Fruit fly (Drosophila melanogaster) whole organism, embryonic: ENCODE data around the gene Sld5.

ENCODE experiments used
- Bgb ChIP-seq: fragments of 200-800 bp; sonication (Bioruptor generic); IDR thresholded peaks from 2 replicates; pipeline ENCODE4 v1.3.6; 2022; ENCODE audit warnings: missing biosample characterization, missing genetic modification characterization; ENCODE audit not compliant: partially characterized antibody
- C15 ChIP-seq: fragments of 200-800 bp; sonication (Bioruptor generic); IDR thresholded peaks from 3 replicates; pipeline ENCODE4 v1.3.6; 2022; ENCODE audit warnings: missing biosample characterization, missing genetic modification characterization
- CG10147 ChIP-seq: fragments of 200-800 bp; sonication (Bioruptor generic); optimal IDR thresholded peaks from 2 replicates; lab custom pipeline; 2019; ENCODE audit warnings: missing biosample characterization, mild to moderate bottlenecking, missing genetic modification characterization, moderate library complexity
- CG10654 ChIP-seq: fragments of 200-800 bp; sonication (Bioruptor generic); optimal IDR thresholded peaks from 2 replicates; lab custom pipeline; 2016; ENCODE audit warnings: missing biosample characterization, missing genetic modification characterization
- CG15696 ChIP-seq: fragments of 200-800 bp; sonication (Bioruptor generic); optimal IDR thresholded peaks from 2 replicates; lab custom pipeline; 2019; ENCODE audit warnings: missing biosample characterization, mild to moderate bottlenecking, missing genetic modification characterization, moderate library complexity
- CG1603 ChIP-seq: fragments of 200-800 bp; sonication (Bioruptor generic); optimal IDR thresholded peaks from 2 replicates; lab custom pipeline; 2019; ENCODE audit warnings: missing biosample characterization, mild to moderate bottlenecking, missing genetic modification characterization, moderate library complexity
- CG16779 ChIP-seq: fragments of 200-800 bp; sonication (Bioruptor generic); IDR thresholded peaks from 2 replicates; pipeline ENCODE4 v1.3.6; 2022; ENCODE audit warnings: missing biosample characterization, missing genetic modification characterization
- CG16863 ChIP-seq: fragments of 200-800 bp; sonication (Bioruptor generic); optimal IDR thresholded peaks from 3 replicates; lab custom pipeline; 2016; ENCODE audit warnings: missing biosample characterization, missing genetic modification characterization
- CG2875 ChIP-seq: fragments of 200-800 bp; sonication (Bioruptor generic); optimal IDR thresholded peaks from 2 replicates; lab custom pipeline; 2017; ENCODE audit warnings: missing biosample characterization, mild to moderate bottlenecking, missing genetic modification characterization, missing genetic modification reagents
- CG30431 ChIP-seq: fragments of 200-800 bp; sonication (Bioruptor generic); optimal IDR thresholded peaks from 2 replicates; lab custom pipeline; 2017; ENCODE audit warnings: missing biosample characterization, missing genetic modification characterization
- CG32767 ChIP-seq: fragments of 200-800 bp; sonication (Bioruptor generic); IDR thresholded peaks from 2 replicates; pipeline ENCODE4 v1.3.6; 2022; ENCODE audit warnings: missing biosample characterization, missing genetic modification characterization
- CG34422 ChIP-seq: fragments of 200-800 bp; sonication (Bioruptor generic); IDR thresholded peaks from 3 replicates; pipeline ENCODE4 v1.3.6; 2022; ENCODE audit warnings: missing biosample characterization, missing genetic modification characterization
- CG3838 ChIP-seq: fragments of 200-800 bp; sonication (Bioruptor generic); optimal IDR thresholded peaks from 3 replicates; lab custom pipeline; 2016; ENCODE audit warnings: missing biosample characterization, missing genetic modification characterization
- CG7745 ChIP-seq: fragments of 200-800 bp; sonication (Bioruptor generic); optimal IDR thresholded peaks from 2 replicates; lab custom pipeline; 2018; ENCODE audit warnings: missing biosample characterization, mild to moderate bottlenecking, missing genetic modification characterization, moderate library complexity
- CG7928 ChIP-seq: fragments of 200-800 bp; sonication (Bioruptor generic); optimal IDR thresholded peaks from 2 replicates; lab custom pipeline; 2017; ENCODE audit warnings: missing biosample characterization, mild to moderate bottlenecking, missing genetic modification characterization
- CG8388 ChIP-seq: fragments of 200-800 bp; sonication (Bioruptor generic); optimal IDR thresholded peaks from 2 replicates; lab custom pipeline; 2019; ENCODE audit warnings: missing biosample characterization, mild to moderate bottlenecking, missing genetic modification characterization, moderate library complexity
- Dfd ChIP-seq, 2 experiments: fragments of >200 bp; optimal IDR thresholded peaks; 2 replicates each; lab custom pipeline; 2017; ENCODE audit warnings: missing biosample characterization in 2 of 2, missing genetic modification characterization in 2 of 2
- Doc3 ChIP-seq: fragments of 200-800 bp; sonication (Bioruptor generic); IDR thresholded peaks from 3 replicates; pipeline ENCODE4 v1.3.6; 2022; ENCODE audit warnings: missing biosample characterization, missing genetic modification characterization; ENCODE audit not compliant: partially characterized antibody
- H15 ChIP-seq: fragments of 200-800 bp; sonication (Bioruptor generic); IDR thresholded peaks from 3 replicates; pipeline ENCODE4 v1.3.6; 2022; ENCODE audit warnings: missing biosample characterization, missing genetic modification characterization
- HLHmδ ChIP-seq: fragments of 200-800 bp; sonication (Bioruptor generic); optimal IDR thresholded peaks from 2 replicates; lab custom pipeline; 2018; ENCODE audit warnings: missing biosample characterization, mild to moderate bottlenecking, missing genetic modification characterization, moderate library complexity
- Hr78 ChIP-seq, 2 experiments: fragments of 200-800 bp in 1 of 2; fragments of >200 bp in 1 of 2; sonication (Bioruptor generic) in 1 of 2; optimal IDR thresholded peaks; 2 replicates each; lab custom pipeline; 2017 to 2019; ENCODE audit warnings: missing biosample characterization in 2 of 2, missing genetic modification characterization in 2 of 2, mild to moderate bottlenecking in 1 of 2, moderate library complexity in 1 of 2
- Kr ChIP-seq: fragments of 200-800 bp; sonication (Bioruptor generic); optimal IDR thresholded peaks from 2 replicates; lab custom pipeline; 2017; ENCODE audit warnings: missing biosample characterization, mild to moderate bottlenecking, missing genetic modification characterization
- Lim3 ChIP-seq: fragments of 200-800 bp; sonication (Bioruptor generic); IDR thresholded peaks from 2 replicates; pipeline ENCODE4 v1.3.6; 2022; ENCODE audit warnings: missing biosample characterization, missing genetic modification characterization
- Neu2 ChIP-seq: fragments of 200-800 bp; sonication (Bioruptor generic); optimal IDR thresholded peaks from 3 replicates; lab custom pipeline; 2016; ENCODE audit warnings: missing biosample characterization, missing genetic modification characterization, borderline replicate concordance
- Poxn ChIP-seq: fragments of 200-800 bp; sonication (Bioruptor generic); IDR thresholded peaks from 2 replicates; pipeline ENCODE4 v1.3.6; 2022; ENCODE audit warnings: missing biosample characterization, missing genetic modification characterization
- Rx ChIP-seq: fragments of 200-800 bp; sonication (Bioruptor generic); IDR thresholded peaks from 2 replicates; pipeline ENCODE4 v1.3.6; 2022; ENCODE audit warnings: missing biosample characterization, missing genetic modification characterization
- Usf ChIP-seq: fragments of 200-800 bp; sonication (Bioruptor generic); optimal IDR thresholded peaks from 2 replicates; lab custom pipeline; 2017; ENCODE audit warnings: missing genotype, missing biosample characterization, missing genetic modification characterization
- ash1 ChIP-seq: fragments of 200-800 bp; sonication (Bioruptor generic); optimal IDR thresholded peaks from 2 replicates; lab custom pipeline; 2018; ENCODE audit warnings: missing biosample characterization, mild to moderate bottlenecking, missing genetic modification characterization
- bbx ChIP-seq: fragments of 200-800 bp; sonication (Bioruptor generic); IDR thresholded peaks from 2 replicates; pipeline ENCODE4 v1.3.6; 2022; ENCODE audit warnings: missing biosample characterization, missing genetic modification characterization; ENCODE audit not compliant: partially characterized antibody
- bigmax ChIP-seq: fragments of 200-800 bp; sonication (Bioruptor generic); optimal IDR thresholded peaks from 2 replicates; lab custom pipeline; 2018; ENCODE audit warnings: missing biosample characterization, mild to moderate bottlenecking, missing genetic modification characterization
- cato ChIP-seq: fragments of 200-800 bp; sonication (Bioruptor generic); optimal IDR thresholded peaks from 2 replicates; lab custom pipeline; 2016; ENCODE audit warnings: missing biosample characterization, missing genetic modification characterization, borderline replicate concordance
- croc ChIP-seq: fragments of 200-800 bp; sonication (Bioruptor generic); conservative IDR thresholded peaks from 3 replicates; pipeline ENCODE4 v1.3.6; 2022; ENCODE audit warnings: missing biosample characterization, missing genetic modification characterization
- cwo ChIP-seq: fragments of 200-800 bp; sonication (Bioruptor generic); optimal IDR thresholded peaks from 3 replicates; lab custom pipeline; 2017; ENCODE audit warnings: missing biosample characterization, missing genetic modification characterization, mild to moderate bottlenecking, moderate library complexity, missing genetic modification reagents
- dpn ChIP-seq, 2 experiments: fragments of 200-800 bp; sonication (Bioruptor generic); optimal IDR thresholded peaks; 3 replicates each; lab custom pipeline; 2016; ENCODE audit warnings: missing biosample characterization in 2 of 2, missing genetic modification characterization in 2 of 2
- en ChIP-seq: fragments of 200-800 bp; sonication (Bioruptor generic); optimal IDR thresholded peaks from 2 replicates; lab custom pipeline; 2016; ENCODE audit warnings: missing biosample characterization, missing genetic modification characterization
- fd102C ChIP-seq: fragments of 200-800 bp; sonication (Bioruptor generic); optimal IDR thresholded peaks from 2 replicates; lab custom pipeline; 2018; ENCODE audit warnings: missing biosample characterization, mild to moderate bottlenecking, missing genetic modification characterization, moderate library complexity
- h ChIP-seq: fragments of >200 bp; optimal IDR thresholded peaks from 2 replicates; lab custom pipeline; 2017
- her ChIP-seq: fragments of 200-800 bp; sonication (Bioruptor generic); optimal IDR thresholded peaks from 2 replicates; lab custom pipeline; 2016; ENCODE audit warnings: missing biosample characterization, missing genetic modification characterization
- ind ChIP-seq: fragments of 200-800 bp; sonication (Bioruptor generic); optimal IDR thresholded peaks from 3 replicates; lab custom pipeline; 2016; ENCODE audit warnings: missing biosample characterization, missing genetic modification characterization
- insv ChIP-seq, 2 experiments: fragments of 200-800 bp; sonication (Bioruptor generic); optimal IDR thresholded peaks; 3 replicates each; lab custom pipeline; 2016 to 2018; ENCODE audit warnings: missing biosample characterization in 2 of 2, missing genetic modification characterization in 2 of 2
- luna ChIP-seq: fragments of 200-800 bp; sonication (Bioruptor generic); optimal IDR thresholded peaks from 2 replicates; lab custom pipeline; 2016; ENCODE audit warnings: missing biosample characterization, missing genetic modification characterization
- maf-S ChIP-seq: fragments of 200-800 bp; sonication (Bioruptor generic); optimal IDR thresholded peaks from 2 replicates; lab custom pipeline; 2016; ENCODE audit warnings: missing biosample characterization, missing genetic modification characterization
- org-1 ChIP-seq: fragments of 200-800 bp; sonication (Bioruptor generic); optimal IDR thresholded peaks from 2 replicates; lab custom pipeline; 2017; ENCODE audit warnings: missing biosample characterization, missing genetic modification characterization
- otp ChIP-seq: fragments of 200-800 bp; sonication (Bioruptor generic); IDR thresholded peaks from 3 replicates; pipeline ENCODE4, ENCODE4 v1.3.6; 2022; ENCODE audit warnings: missing biosample characterization, missing genetic modification characterization
- rib ChIP-seq: fragments of 200-800 bp; sonication (Bioruptor generic); IDR thresholded peaks from 2 replicates; pipeline ENCODE4 v1.3.6; 2022; ENCODE audit warnings: missing biosample characterization, missing genetic modification characterization
- sd ChIP-seq: fragments of 200-800 bp; sonication (Bioruptor generic); optimal IDR thresholded peaks from 3 replicates; lab custom pipeline; 2018; ENCODE audit warnings: missing biosample characterization, mild to moderate bottlenecking, missing genetic modification characterization, moderate library complexity
- seq ChIP-seq: fragments of 200-800 bp; sonication (Bioruptor generic); IDR thresholded peaks from 2 replicates; pipeline ENCODE4 v1.3.6; 2022; ENCODE audit warnings: missing biosample characterization, missing genetic modification characterization
- trem ChIP-seq: fragments of 200-800 bp; optimal IDR thresholded peaks from 3 replicates; lab custom pipeline; 2019; ENCODE audit warnings: missing biosample characterization, mild to moderate bottlenecking, missing genetic modification characterization, moderate library complexity
- vfl ChIP-seq: fragments of 200-800 bp; sonication (Bioruptor generic); optimal IDR thresholded peaks from 2 replicates; lab custom pipeline; 2016; ENCODE audit warnings: missing biosample characterization, missing genetic modification characterization

Sld5 gene

DNA sequence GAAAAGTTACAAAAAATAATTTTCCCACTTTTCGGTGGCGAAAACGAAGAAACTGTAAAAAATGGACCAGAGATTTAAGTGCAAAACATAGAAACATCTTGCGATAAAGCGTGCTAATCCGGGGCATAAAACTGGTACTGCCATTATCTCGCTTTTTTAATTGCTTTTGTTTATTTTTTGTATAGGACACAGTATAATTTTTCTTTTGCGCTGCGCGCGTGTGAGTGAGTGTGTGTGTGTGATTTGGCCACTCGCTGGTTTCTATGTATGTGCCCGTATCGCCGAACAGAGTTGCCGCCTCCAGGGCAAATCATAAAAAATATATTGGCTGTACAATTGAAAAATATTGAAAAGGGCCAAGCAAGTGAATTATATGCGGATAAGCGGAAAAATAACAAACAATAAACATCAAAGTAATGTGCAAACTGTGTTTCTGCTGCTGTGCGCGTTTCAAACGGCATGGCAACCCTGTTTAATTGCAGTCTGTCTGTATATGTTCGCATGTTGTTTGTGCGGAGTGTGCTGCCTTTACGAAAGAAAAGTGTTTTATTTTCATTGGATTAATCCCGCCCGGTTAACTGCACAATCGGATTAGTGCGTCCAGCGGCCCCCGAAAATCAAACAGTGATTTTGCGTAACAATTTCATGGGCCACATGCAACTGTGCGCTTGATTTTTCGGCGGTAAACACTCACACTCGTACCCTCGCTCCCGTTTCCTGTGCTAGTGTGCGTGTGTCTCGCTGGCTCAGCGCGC is 14.0 kb downstream of the Sld5 start (continued):
- TF ChIP-seq luna (GFP tag; lab: Kevin White, UChicago) (peak; percentile 92), Poxn (GFP tag; lab: Robert Waterston, UW) (peak; percentile 90), her (peak; percentile 95), Rx (GFP tag; lab: Robert Waterston, UW) (peak; percentile 97), CG32767 (peak; percentile 97), Dfd (GFP tag; optimal IDR thresholded peaks at IDR 0.05; lab: Kevin White, UChicago) (peak in 1 of 2 experiments; percentile 13), C15 (GFP tag; lab: Robert Waterston, UW) (peak; percentile 85), org-1 (GFP tag; lab: Kevin White, UChicago) (peak; percentile 96), CG2875 (GFP tag; lab: Kevin White, UChicago) (peak; percentile 95), CG8388 (peak; percentile 95), CG34422 (GFP tag; lab: Robert Waterston, UW) (peak; percentile 98), CG10147 (peak; percentile 82), insv (GFP tag; optimal IDR thresholded peaks at IDR 0.05; lab: Kevin White, UChicago) (peak; percentile 59 to 64), rib (peak; percentile 89), vfl (GFP tag; lab: Kevin White, UChicago) (peak; percentile 94), CG16779 (GFP tag; lab: Robert Waterston, UW) (peak; percentile 91), maf-S (GFP tag; lab: Kevin White, UChicago) (peak; percentile 97), fd102C (peak; percentile 64), Hr78 (GFP tag; optimal IDR thresholded peaks at IDR 0.05; lab: Kevin White, UChicago) (peak in 1 of 2 experiments; percentile 82), bbx (GFP tag; lab: Robert Waterston, UW) (no peak), CG15696 (tag; lab: Kevin White, UChicago) (peak; percentile 76), Bgb (GFP tag; lab: Robert Waterston, UW) (no peak), CG30431 (peak; percentile 96), CG7745 (tag; lab: Kevin White, UChicago) (peak; percentile 34), Lim3 (GFP tag; lab: Robert Waterston, UW) (peak; percentile 87), seq (peak; percentile 97), Neu2 (GFP tag; lab: Kevin White, UChicago) (peak; percentile 77), H15 (peak; percentile 97), dpn (GFP tag; optimal IDR thresholded peaks at IDR 0.05; lab: Kevin White, UChicago) (peak; percentile 98), CG7928 (GFP tag; lab: Kevin White, UChicago) (peak; percentile 79), CG16863 (GFP tag; lab: Kevin White, UChicago) (peak; percentile 96), cato (GFP tag; lab: Kevin White, UChicago) (peak; percentile 93), h (no peak), bigmax (GFP tag; lab: Kevin White, UChicago) (peak; percentile 44), trem (peak; percentile 87), HLHmδ (GFP tag; lab: Kevin White, UChicago) (no peak), Kr (GFP tag; lab: Kevin White, UChicago) (peak; percentile 53), en (GFP tag; lab: Kevin White, UChicago) (peak; percentile 93), Doc3 (GFP tag; lab: Robert Waterston, UW) (no peak), croc (GFP tag; lab: Robert Waterston, UW) (peak; percentile 87), ind (peak; percentile 98), Usf (GFP tag; lab: Kevin White, UChicago) (peak; percentile 88), CG10654 (GFP tag; lab: Kevin White, UChicago) (peak; percentile 97), ash1 (GFP tag; lab: Kevin White, UChicago) (no peak), sd (tag; lab: Kevin White, UChicago) (peak; percentile 76), CG3838 (GFP tag; lab: Kevin White, UChicago) (peak; percentile 91), CG1603 (tag; lab: Kevin White, UChicago) (peak; percentile 98), otp (GFP tag; lab: Robert Waterston, UW) (peak; percentile 97), cwo (GFP tag; lab: Kevin White, UChicago) (peak; percentile 94)
